Worm (Caenorhabditis elegans): ENCODE measurements around the gene C38D9.8.

DNA sequence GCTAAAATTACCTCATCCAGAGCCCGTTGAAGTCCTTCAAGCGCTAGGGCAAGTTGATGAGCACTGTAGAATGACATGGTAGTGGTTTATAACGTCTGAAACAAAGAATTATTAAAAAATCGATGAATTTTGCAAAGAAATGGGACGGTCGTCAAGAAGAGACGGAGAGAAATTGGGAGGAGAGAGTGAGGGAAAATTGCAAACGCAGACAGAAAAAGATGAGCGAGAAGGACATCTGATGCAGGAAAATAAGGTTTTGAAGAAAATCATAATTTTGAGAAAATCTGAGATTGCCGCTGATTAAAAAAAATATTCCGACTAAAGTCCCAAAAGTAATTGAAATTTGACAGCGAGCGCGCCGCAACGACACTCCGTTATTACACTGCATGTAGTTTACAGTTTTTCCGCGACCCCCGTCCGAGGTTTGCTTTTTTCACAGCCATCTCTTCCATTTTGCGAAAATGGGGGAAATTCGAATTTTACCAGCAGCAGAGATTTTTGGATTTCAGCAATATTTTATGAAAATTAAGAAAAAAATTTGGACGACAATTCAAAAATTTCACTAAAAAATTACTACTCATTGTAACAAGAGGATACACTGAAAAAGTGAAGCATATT lies 14.3 kb downstream of the C38D9.8 start, which contains the start of gene C18D4.6:
- TF ChIP-seq hmg-4 (GFP tag; optimal IDR thresholded peaks at IDR 0.05), result no peak
- no peak for TF ChIP-seq ama-1 (optimal IDR thresholded peaks at IDR 0.05)
- TF ChIP-seq tbx-37 (GFP tag; conservative IDR thresholded peaks at IDR 0.05), result no peak
- no peak for TF ChIP-seq F13C5.2 (tag; optimal IDR thresholded peaks at IDR 0.05)
- no peak for TF ChIP-seq aly-1 (tag; optimal IDR thresholded peaks at IDR 0.05)
- no peak for TF ChIP-seq tra-4 (tag; optimal IDR thresholded peaks at IDR 0.05)
- no peak for TF ChIP-seq B0310.2 (tag; optimal IDR thresholded peaks at IDR 0.05)
- TF ChIP-seq hnd-1 (tag; optimal IDR thresholded peaks at IDR 0.05), result no peak
- TF ChIP-seq ceh-36 (tag; optimal IDR thresholded peaks at IDR 0.05), result no peak
- no peak for TF ChIP-seq scrt-1 (GFP tag; IDR thresholded peaks at IDR 0.05)
- no peak for TF ChIP-seq ceh-13 (GFP tag; optimal IDR thresholded peaks at IDR 0.05)
- no peak for TF ChIP-seq hmbx-1 (tag; optimal IDR thresholded peaks at IDR 0.05)

Data from whole organism, early embryonic.